Worm (Caenorhabditis elegans): ENCODE data around the gene npr-42.

npr-42 gene

ce11 chrII:4275637-4276252, at the start of gene npr-42:
Gene npr-42, plus strand, starts transcription at chrII:4276202.
- TF ChIP-seq elt-1 (tag; optimal IDR thresholded peaks at IDR 0.05), result no peak
- TF ChIP-seq nhr-23 (tag; optimal IDR thresholded peaks at IDR 0.05), result no peak
- no peak for TF ChIP-seq aly-2 (tag; optimal IDR thresholded peaks at IDR 0.05)
- no peak for TF ChIP-seq elt-3 (tag; optimal IDR thresholded peaks at IDR 0.05)
- no peak for TF ChIP-seq snpc-4 (tag; optimal IDR thresholded peaks at IDR 0.05)
- TF ChIP-seq mab-5 (tag; optimal IDR thresholded peaks at IDR 0.05), result no peak
- TF ChIP-seq sem-4 (tag; optimal IDR thresholded peaks at IDR 0.05), result no peak
- TF ChIP-seq nhr-237 (tag; optimal IDR thresholded peaks at IDR 0.05), result no peak
- no peak for TF ChIP-seq gmeb-1 (tag; optimal IDR thresholded peaks at IDR 0.05)
- no peak for TF ChIP-seq mbf-1 (tag; optimal IDR thresholded peaks at IDR 0.05)
- no peak for TF ChIP-seq ztf-4 (tag; optimal IDR thresholded peaks at IDR 0.05)
- no peak for TF ChIP-seq ama-1 (optimal IDR thresholded peaks at IDR 0.05)
- no peak for TF ChIP-seq unc-39 (tag; optimal IDR thresholded peaks at IDR 0.05)
- no peak for TF ChIP-seq unc-62 (GFP tag; optimal IDR thresholded peaks at IDR 0.05)
- no peak for TF ChIP-seq ceh-16 (tag; optimal IDR thresholded peaks at IDR 0.05)

ce11 chrII:4226598-4227096, 49.4 kb upstream of the npr-42 start, which contains the start of gene C16A11.4:
Gene C16A11.4, plus strand, starts transcription at chrII:4227046.
- TF ChIP-seq nhr-77 (tag; optimal IDR thresholded peaks at IDR 0.05) (no peak), C34F6.9 (tag; optimal IDR thresholded peaks at IDR 0.05) (no peak), ztf-4 (tag; optimal IDR thresholded peaks at IDR 0.05) (no peak)

DNA sequence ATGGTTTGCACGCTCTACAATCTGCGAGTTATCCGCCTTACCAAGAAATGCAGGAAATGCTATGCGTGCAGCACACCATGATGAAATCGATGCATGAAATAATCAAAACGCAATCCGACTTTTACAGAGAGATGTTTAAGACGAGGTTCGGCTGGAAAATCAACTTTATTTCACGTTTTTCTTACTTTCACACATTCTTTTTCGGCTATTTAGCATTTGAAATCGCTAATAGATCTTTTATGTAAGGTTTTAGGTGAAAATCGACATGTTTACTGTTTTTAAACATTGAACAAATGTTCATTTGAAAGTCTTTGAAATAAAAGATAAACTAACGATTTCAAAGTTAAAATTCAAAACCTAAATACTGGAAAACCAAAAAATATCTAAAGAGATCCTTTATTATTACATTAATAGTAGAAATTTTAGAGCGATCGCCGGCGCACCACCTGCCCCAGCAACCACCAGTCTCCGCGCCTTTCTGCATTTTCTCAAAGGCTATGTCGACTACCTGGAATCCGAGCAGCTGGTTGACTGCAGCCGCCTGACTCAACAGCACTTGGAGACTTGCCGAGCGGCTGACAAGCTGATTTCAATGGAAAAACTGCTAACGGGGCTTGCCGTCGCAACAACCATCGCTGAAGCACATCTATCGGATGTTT, 47.8 kb upstream of the npr-42 start:
- TF ChIP-seq nhr-23 (tag; optimal IDR thresholded peaks at IDR 0.05) (no peak), nhr-21 (tag; optimal IDR thresholded peaks at IDR 0.05) (no peak), F13H6.1 (tag; optimal IDR thresholded peaks at IDR 0.05) (no peak), sma-3 (GFP tag; optimal IDR thresholded peaks at IDR 0.05) (no peak), nhr-11 (tag; optimal IDR thresholded peaks at IDR 0.05) (no peak), Y55F3AM.14 (GFP tag; optimal IDR thresholded peaks at IDR 0.05) (no peak), lin-13 (GFP tag; optimal IDR thresholded peaks at IDR 0.05) (no peak), ztf-1 (GFP tag; conservative IDR thresholded peaks at IDR 0.05) (no peak), elt-3 (tag; optimal IDR thresholded peaks at IDR 0.05) (no peak), nhr-129 (tag; optimal IDR thresholded peaks at IDR 0.05) (no peak), sem-4 (tag; optimal IDR thresholded peaks at IDR 0.05) (no peak), unc-55 (GFP tag; optimal IDR thresholded peaks at IDR 0.05) (no peak), lin-11 (tag; optimal IDR thresholded peaks at IDR 0.05) (no peak), skn-1 (tag; optimal IDR thresholded peaks at IDR 0.05) (no peak), nhr-12 (tag; optimal IDR thresholded peaks at IDR 0.05) (no peak), unc-39 (tag; optimal IDR thresholded peaks at IDR 0.05) (no peak), lin-39 (tag; optimal IDR thresholded peaks at IDR 0.05) (no peak)

DNA sequence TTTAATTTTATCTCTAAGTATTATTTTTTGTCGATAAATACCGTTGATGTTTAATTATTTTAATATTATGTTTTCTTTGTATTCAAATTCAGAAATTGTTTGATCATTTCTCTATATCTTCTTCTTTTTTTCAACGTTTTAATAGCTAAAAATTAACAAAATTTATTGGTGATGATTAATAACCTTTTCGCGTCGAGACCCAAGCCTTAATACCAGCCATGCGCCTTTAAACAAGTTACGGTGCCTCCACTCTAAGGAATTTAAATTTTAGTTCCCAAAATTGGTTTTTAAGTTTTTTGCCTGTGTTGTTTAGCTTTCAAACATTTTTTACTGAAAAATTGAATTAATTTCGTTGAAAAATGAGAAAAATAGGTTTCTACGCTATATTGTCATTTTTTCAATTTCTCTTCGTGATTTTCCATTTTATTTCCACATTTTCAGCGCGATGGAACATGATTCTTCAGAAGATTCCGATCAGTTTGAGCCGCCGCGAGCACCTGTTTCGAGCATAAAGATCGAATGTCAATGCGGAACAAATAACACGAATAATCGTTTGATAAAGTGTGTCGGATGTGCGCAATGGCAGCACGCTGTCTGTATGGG, 46.8 kb upstream of the npr-42 start, which contains the start of gene C16A11.3:
C16A11.3 (plus strand) TSS at position 440 of the 603 bp plus-strand sequence.
- no peak for TF ChIP-seq mdl-1 (tag; optimal IDR thresholded peaks at IDR 0.05)
- TF ChIP-seq snpc-4 (tag; optimal IDR thresholded peaks at IDR 0.05), result no peak
- TF ChIP-seq nhr-129 (tag; optimal IDR thresholded peaks at IDR 0.05), result no peak
- no peak for TF ChIP-seq unc-39 (tag; optimal IDR thresholded peaks at IDR 0.05)
- no peak for TF ChIP-seq sma-9 (GFP tag; optimal IDR thresholded peaks at IDR 0.05)
- TF ChIP-seq sma-9 (tag; optimal IDR thresholded peaks at IDR 0.05), result no peak

DNA sequence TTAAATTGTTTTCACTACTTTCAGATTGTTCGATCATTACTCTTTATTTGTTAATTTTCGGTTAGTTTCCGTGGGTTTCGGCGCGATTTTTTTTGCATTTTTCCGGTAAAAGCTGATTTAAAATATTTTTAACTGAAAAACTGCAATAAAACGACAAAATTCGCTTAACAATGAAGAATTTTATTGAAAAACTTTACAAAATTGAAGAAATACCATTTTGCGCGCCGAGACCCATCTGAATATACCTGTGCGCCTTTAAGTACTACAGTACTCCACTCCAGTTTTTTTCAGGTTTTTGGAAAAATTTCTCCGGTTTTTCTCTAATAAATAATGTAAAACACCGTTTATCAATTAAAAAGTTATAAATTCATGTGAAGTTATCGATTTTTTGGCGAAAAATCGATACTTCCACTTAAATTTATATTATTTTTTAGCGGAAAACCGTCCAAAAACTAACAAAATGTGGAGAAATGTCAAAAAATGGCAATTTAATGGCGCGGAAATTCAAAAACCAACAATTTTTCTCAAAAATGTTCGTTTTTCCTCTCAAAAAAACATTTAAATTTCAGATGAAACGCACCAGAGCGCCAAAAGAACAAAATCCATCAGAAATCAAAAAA, 45.1 kb upstream of the npr-42 start, which contains the start of gene C16A11.10:
C16A11.10 (plus strand) TSS at position 570 of the 620 bp plus-strand sequence.
- TF ChIP-seq mbf-1 (tag; optimal IDR thresholded peaks at IDR 0.05) (no peak), ztf-4 (tag; optimal IDR thresholded peaks at IDR 0.05) (no peak), dmd-4 (tag; optimal IDR thresholded peaks at IDR 0.05) (no peak)

Data from whole organism, L2 larva.